Worm (Caenorhabditis elegans) whole organism, dauer: ENCODE measurements around the gene Y37D8A.25.

Source experiments
- unc-62 ChIP-seq: sonication (generic microtip); optimal IDR thresholded peaks from 2 replicates; lab custom pipeline; 2017; ENCODE audit warnings: missing biosample characterization, missing genetic modification reagents, missing genetic modification characterization

Y37D8A.25 gene

ce11 chrIII:12829068-12829467, 9.0 kb upstream of the Y37D8A.25 start, which contains the start of gene Y37D8A.3:
TSS of gene Y37D8A.3 (plus strand) at chrIII:12829368.
- TF ChIP-seq unc-62 (GFP tag; lab: Kevin White, UChicago): no peak

ce11 chrIII:12822608-12823261, 2.7 kb upstream of the Y37D8A.25 start:
- no peak for TF ChIP-seq unc-62 (GFP tag; lab: Kevin White, UChicago)

ce11 chrIII:12821331-12821730, 1.3 kb upstream of the Y37D8A.25 start:
- no peak for TF ChIP-seq unc-62 (GFP tag; lab: Kevin White, UChicago)

- TF ChIP-seq unc-62 (GFP tag; lab: Kevin White, UChicago): no peak
Observed at ce11 chrIII:12819148-12819547, 905 bp downstream of the Y37D8A.25 start.

ce11 chrIII:12818050-12818738, 1.9 kb downstream of the Y37D8A.25 start, which contains the start of gene arx-5:
TSS of gene arx-5 (minus strand) at chrIII:12818100.
- no peak for TF ChIP-seq unc-62 (GFP tag; lab: Kevin White, UChicago)

ce11 chrIII:12813193-12813592, 6.9 kb downstream of the Y37D8A.25 start, which contains the start of gene BE10.4:
TSS of gene BE10.4 (plus strand) at chrIII:12813493.
- no peak for TF ChIP-seq unc-62 (GFP tag; lab: Kevin White, UChicago)

ce11 chrIII:12807726-12808125, 12.3 kb downstream of the Y37D8A.25 start, which contains the start of gene BE10.3:
TSS of gene BE10.3 (plus strand) at chrIII:12808026.
- TF ChIP-seq unc-62 (GFP tag; lab: Kevin White, UChicago): no peak

ce11 chrIII:12806712-12807111, 13.3 kb downstream of the Y37D8A.25 start, which contains the start of gene BE10.5:
TSS of gene BE10.5 (minus strand) at chrIII:12806812.
- no peak for TF ChIP-seq unc-62 (GFP tag; lab: Kevin White, UChicago)

ce11 chrIII:12800529-12800928, 19.5 kb downstream of the Y37D8A.25 start:
- no peak for TF ChIP-seq unc-62 (GFP tag; lab: Kevin White, UChicago)

- no peak for TF ChIP-seq unc-62 (GFP tag; lab: Kevin White, UChicago)
Observed at ce11 chrIII:12798469-12798868, 21.6 kb downstream of the Y37D8A.25 start, which contains the start of gene agmo-1. TSS of gene agmo-1 (minus strand) at chrIII:12798569.

ce11 chrIII:12794200-12794599, 25.9 kb downstream of the Y37D8A.25 start:
- no peak for TF ChIP-seq unc-62 (GFP tag; lab: Kevin White, UChicago)

- no peak for TF ChIP-seq unc-62 (GFP tag; lab: Kevin White, UChicago)
Observed at ce11 chrIII:12789420-12789819, 30.6 kb downstream of the Y37D8A.25 start, which contains the start of gene BE10.1. TSS of gene BE10.1 (minus strand) at chrIII:12789520.

- TF ChIP-seq unc-62 (GFP tag; lab: Kevin White, UChicago): no peak
Observed at ce11 chrIII:12788239-12788638, 31.8 kb downstream of the Y37D8A.25 start.

- TF ChIP-seq unc-62 (GFP tag; lab: Kevin White, UChicago): no peak
Observed at ce11 chrIII:12785427-12785826, 34.6 kb downstream of the Y37D8A.25 start.

ce11 chrIII:12784854-12785253, 35.2 kb downstream of the Y37D8A.25 start, which contains the start of gene lgc-37:
TSS of gene lgc-37 (plus strand) at chrIII:12785154.
- no peak for TF ChIP-seq unc-62 (GFP tag; lab: Kevin White, UChicago)

ce11 chrIII:12783878-12784277, 36.2 kb downstream of the Y37D8A.25 start:
- TF ChIP-seq unc-62 (GFP tag; lab: Kevin White, UChicago): no peak
